Fruit fly (Drosophila melanogaster): ENCODE results near the gene CG3078.

Gene CG3078

dm6 chrX:2298708-2299370 lies 39.2 kb upstream of the CG3078 start:
- TF ChIP-seq sv (GFP tag; optimal IDR thresholded peaks at IDR 0.05), result peak; percentile 69
- no peak for TF ChIP-seq N (GFP tag; optimal IDR thresholded peaks at IDR 0.05)
- peak; percentile 94 for TF ChIP-seq fru (GFP tag; optimal IDR thresholded peaks at IDR 0.05)
- peak; percentile 17 for TF ChIP-seq GATAd (GFP tag; optimal IDR thresholded peaks at IDR 0.05)
- TF ChIP-seq dsf (GFP tag; optimal IDR thresholded peaks at IDR 0.05; ENCODE audit: borderline replicate concordance), result peak; percentile 31
- TF ChIP-seq lola (GFP tag; optimal IDR thresholded peaks at IDR 0.05), result no peak
- peak; percentile 93 for TF ChIP-seq rgr (GFP tag; optimal IDR thresholded peaks at IDR 0.05)
- peak; percentile 77 for TF ChIP-seq Hr83 (GFP tag; optimal IDR thresholded peaks at IDR 0.05; ENCODE audit: poor library complexity, severe bottlenecking)
- no peak for TF ChIP-seq Myc (optimal IDR thresholded peaks at IDR 0.05)
- TF ChIP-seq tai (GFP tag; optimal IDR thresholded peaks at IDR 0.05), result peak; percentile 81
- TF ChIP-seq CG9705 (GFP tag; optimal IDR thresholded peaks at IDR 0.05), result peak; percentile 76
- TF ChIP-seq pan (optimal IDR thresholded peaks at IDR 0.05), result no peak
- peak; percentile 77 for TF ChIP-seq Rel (GFP tag; optimal IDR thresholded peaks at IDR 0.05)
- peak; percentile 50 for TF ChIP-seq Rel (tag; optimal IDR thresholded peaks at IDR 0.05)
- TF ChIP-seq ey (GFP tag; optimal IDR thresholded peaks at IDR 0.05), result peak; percentile 91
- peak; percentile 95 for TF ChIP-seq woc (GFP tag; optimal IDR thresholded peaks at IDR 0.05)
- peak; percentile 89 for TF ChIP-seq sage (GFP tag; optimal IDR thresholded peaks at IDR 0.05)
- no peak for TF ChIP-seq Dfd (GFP tag; optimal IDR thresholded peaks at IDR 0.05)
- TF ChIP-seq OdsH (GFP tag; optimal IDR thresholded peaks at IDR 0.05), result peak; percentile 91
- peak; percentile 87 for TF ChIP-seq psq (GFP tag; optimal IDR thresholded peaks at IDR 0.05)
- no peak for TF ChIP-seq CrebA (GFP tag; optimal IDR thresholded peaks at IDR 0.05; ENCODE audit: borderline replicate concordance)
- TF ChIP-seq Sp1 (GFP tag; optimal IDR thresholded peaks at IDR 0.05), result peak; percentile 88
- peak; percentile 88 for TF ChIP-seq CG32264 (GFP tag; optimal IDR thresholded peaks at IDR 0.05)
- TF ChIP-seq br (GFP tag; optimal IDR thresholded peaks at IDR 0.05), result peak; percentile 92
- no peak for TF ChIP-seq usp (GFP tag; optimal IDR thresholded peaks at IDR 0.05)
- no peak for TF ChIP-seq Dif (GFP tag; optimal IDR thresholded peaks at IDR 0.05; ENCODE audit: partially characterized antibody)
- no peak for TF ChIP-seq Hr78 (GFP tag; optimal IDR thresholded peaks at IDR 0.05)
- TF ChIP-seq jim (GFP tag; optimal IDR thresholded peaks at IDR 0.05), result no peak
- peak; percentile 5 to 93 for TF ChIP-seq foxo (GFP tag; optimal IDR thresholded peaks at IDR 0.05)
- TF ChIP-seq Abd-B (GFP tag; optimal IDR thresholded peaks at IDR 0.05), result no peak
- TF ChIP-seq HLH106 (tag; optimal IDR thresholded peaks at IDR 0.05), result peak; percentile 91
- no peak for TF ChIP-seq Vsx2 (GFP tag; optimal IDR thresholded peaks at IDR 0.05; ENCODE audit: partially characterized antibody)
- TF ChIP-seq h (GFP tag; optimal IDR thresholded peaks at IDR 0.05), result peak; percentile 94
- peak; percentile 90 for TF ChIP-seq Hnf4 (GFP tag; optimal IDR thresholded peaks at IDR 0.05)
- peak; percentile 72 for TF ChIP-seq Jra (GFP tag; optimal IDR thresholded peaks at IDR 0.05)
- TF ChIP-seq Mio (GFP tag; optimal IDR thresholded peaks at IDR 0.05), result no peak
- no peak for TF ChIP-seq dl (GFP tag; optimal IDR thresholded peaks at IDR 0.05; ENCODE audit: insufficient read depth in 1 of 2, partially characterized antibody in 2 of 2)
- peak; percentile 82 for TF ChIP-seq brk (GFP tag; optimal IDR thresholded peaks at IDR 0.05)
- peak; percentile 87 for TF ChIP-seq dmrt93B (GFP tag; optimal IDR thresholded peaks at IDR 0.05)

- no peak for TF ChIP-seq Dif (GFP tag; optimal IDR thresholded peaks at IDR 0.05; ENCODE audit: partially characterized antibody)
- peak; percentile 76 for TF ChIP-seq dmrt93B (GFP tag; optimal IDR thresholded peaks at IDR 0.05)
- peak; percentile 37 for TF ChIP-seq woc (GFP tag; optimal IDR thresholded peaks at IDR 0.05)
- TF ChIP-seq GATAd (GFP tag; optimal IDR thresholded peaks at IDR 0.05), result no peak
- no peak for TF ChIP-seq Hr78 (GFP tag; optimal IDR thresholded peaks at IDR 0.05)
- peak; percentile 81 for TF ChIP-seq Sp1 (GFP tag; optimal IDR thresholded peaks at IDR 0.05)
- peak; percentile 85 for TF ChIP-seq Hnf4 (GFP tag; optimal IDR thresholded peaks at IDR 0.05)
- TF ChIP-seq Jra (GFP tag; optimal IDR thresholded peaks at IDR 0.05), result peak; percentile 24
- no peak for TF ChIP-seq Hr83 (GFP tag; optimal IDR thresholded peaks at IDR 0.05; ENCODE audit: poor library complexity, severe bottlenecking)
- no peak for TF ChIP-seq CrebA (GFP tag; optimal IDR thresholded peaks at IDR 0.05; ENCODE audit: borderline replicate concordance)
- TF ChIP-seq Rel (GFP tag; optimal IDR thresholded peaks at IDR 0.05), result no peak
- peak; percentile 35 for TF ChIP-seq Rel (tag; optimal IDR thresholded peaks at IDR 0.05)
- TF ChIP-seq jim (GFP tag; optimal IDR thresholded peaks at IDR 0.05), result no peak
- no peak for TF ChIP-seq Dfd (GFP tag; optimal IDR thresholded peaks at IDR 0.05)
- no peak for TF ChIP-seq usp (GFP tag; optimal IDR thresholded peaks at IDR 0.05)
- TF ChIP-seq CG32264 (GFP tag; optimal IDR thresholded peaks at IDR 0.05), result peak; percentile 72
- no peak for TF ChIP-seq lola (GFP tag; optimal IDR thresholded peaks at IDR 0.05)
- TF ChIP-seq brk (GFP tag; optimal IDR thresholded peaks at IDR 0.05), result no peak
- peak; percentile 62 for TF ChIP-seq Mio (GFP tag; optimal IDR thresholded peaks at IDR 0.05)
- TF ChIP-seq h (GFP tag; optimal IDR thresholded peaks at IDR 0.05), result peak; percentile 94
- peak; percentile 69 for TF ChIP-seq tai (GFP tag; optimal IDR thresholded peaks at IDR 0.05)
- peak; percentile 93 for TF ChIP-seq fru (GFP tag; optimal IDR thresholded peaks at IDR 0.05)
- TF ChIP-seq pan (optimal IDR thresholded peaks at IDR 0.05), result no peak
- TF ChIP-seq foxo (GFP tag; optimal IDR thresholded peaks at IDR 0.05), result peak; percentile 42 to 91
- TF ChIP-seq br (GFP tag; optimal IDR thresholded peaks at IDR 0.05), result peak; percentile 91
- TF ChIP-seq Vsx2 (GFP tag; optimal IDR thresholded peaks at IDR 0.05; ENCODE audit: partially characterized antibody), result no peak
- peak; percentile 89 for TF ChIP-seq rgr (GFP tag; optimal IDR thresholded peaks at IDR 0.05)
- TF ChIP-seq OdsH (GFP tag; optimal IDR thresholded peaks at IDR 0.05), result peak; percentile 81
- no peak for TF ChIP-seq CG9705 (GFP tag; optimal IDR thresholded peaks at IDR 0.05)
- TF ChIP-seq ey (GFP tag; optimal IDR thresholded peaks at IDR 0.05), result peak; percentile 93
- TF ChIP-seq Myc (optimal IDR thresholded peaks at IDR 0.05), result no peak
- TF ChIP-seq sv (GFP tag; optimal IDR thresholded peaks at IDR 0.05), result peak; percentile 97
- TF ChIP-seq dsf (GFP tag; optimal IDR thresholded peaks at IDR 0.05; ENCODE audit: borderline replicate concordance), result no peak
- no peak for TF ChIP-seq dl (GFP tag; optimal IDR thresholded peaks at IDR 0.05; ENCODE audit: insufficient read depth in 1 of 2, partially characterized antibody in 2 of 2)
- peak; percentile 57 for TF ChIP-seq sage (GFP tag; optimal IDR thresholded peaks at IDR 0.05)
- TF ChIP-seq Abd-B (GFP tag; optimal IDR thresholded peaks at IDR 0.05), result no peak
- peak; percentile 71 for TF ChIP-seq psq (GFP tag; optimal IDR thresholded peaks at IDR 0.05)
- no peak for TF ChIP-seq N (GFP tag; optimal IDR thresholded peaks at IDR 0.05)
- peak; percentile 84 for TF ChIP-seq HLH106 (tag; optimal IDR thresholded peaks at IDR 0.05)
Measured at dm6 chrX:2297428-2298200, 38.0 kb upstream of the CG3078 start.

Measured in whole organism, wandering third instar larva.